Worm (Caenorhabditis elegans) whole organism, early embryonic: ENCODE data around the gene srz-67.

Experiments
- aly-1 ChIP-seq: sonication (generic microtip); optimal IDR thresholded peaks from 2 replicates; lab custom pipeline; 2016; ENCODE audit warnings: missing genetic modification characterization, missing compliant biosample characterization
- ama-1 ChIP-seq: fragments of 150-350 bp; optimal IDR thresholded peaks from 2 replicates; lab custom pipeline; 2014
- flt-1 ChIP-seq: fragments of 200-800 bp; sonication (Bioruptor generic); IDR thresholded peaks from 2 replicates; pipeline ENCODE4 v1.3.6; 2022; ENCODE audit warnings: missing genetic modification characterization, missing compliant biosample characterization
- hmg-4 ChIP-seq: fragments of 200-800 bp; sonication (Bioruptor generic); optimal IDR thresholded peaks from 2 replicates; lab custom pipeline; 2018; ENCODE audit warnings: mild to moderate bottlenecking, missing genetic modification characterization, missing compliant biosample characterization
- pes-1 ChIP-seq: fragments of 200-800 bp; sonication (Bioruptor generic); IDR thresholded peaks from 2 replicates; pipeline ENCODE4 v1.3.6; 2022; ENCODE audit warnings: missing genetic modification reagents, missing genetic modification characterization, missing compliant biosample characterization

- no peak for TF ChIP-seq pes-1 (GFP tag; lab: Robert Waterston, UW)
- TF ChIP-seq flt-1 (GFP tag; lab: Robert Waterston, UW): no peak
- no peak for TF ChIP-seq aly-1 (tag; lab: Kevin White, UChicago)
- no peak for TF ChIP-seq ama-1 (lab: Kevin White, UChicago)
- no peak for TF ChIP-seq hmg-4 (GFP tag; lab: Kevin White, UChicago)
Observed at ce11 chrII:3206423-3206989, 30.4 kb downstream of the srz-67 start, which contains the start of the genes ZC239.20 and ZC239.21.
